Fruit fly (Drosophila melanogaster) whole organism, wandering third instar larva: ENCODE measurements around the gene Myo28B1.

Source experiments
- Abd-B ChIP-seq: fragments of >200 bp; optimal IDR thresholded peaks from 2 replicates; lab custom pipeline; 2017; ENCODE audit warnings: missing biosample characterization, missing genetic modification characterization
- CG32264 ChIP-seq: fragments of 200-800 bp; sonication (Bioruptor generic); optimal IDR thresholded peaks from 2 replicates; lab custom pipeline; 2016; ENCODE audit warnings: missing biosample characterization, missing genetic modification characterization
- CG9705 ChIP-seq: fragments of 200-800 bp; sonication (Bioruptor generic); optimal IDR thresholded peaks from 2 replicates; lab custom pipeline; 2018; ENCODE audit warnings: missing biosample characterization, mild to moderate bottlenecking, missing genetic modification characterization
- CrebA ChIP-seq: fragments of 200-800 bp; sonication (Bioruptor generic); optimal IDR thresholded peaks from 2 replicates; lab custom pipeline; 2016; ENCODE audit warnings: missing biosample characterization, mild to moderate bottlenecking, missing genetic modification characterization, borderline replicate concordance
- Dfd ChIP-seq: fragments of >200 bp; optimal IDR thresholded peaks from 2 replicates; lab custom pipeline; 2017; ENCODE audit warnings: missing biosample characterization, missing genetic modification characterization
- GATAd ChIP-seq: sonication (Bioruptor generic); optimal IDR thresholded peaks from 2 replicates; lab custom pipeline; 2016; ENCODE audit warnings: missing biosample characterization, missing genetic modification characterization
- HLH106 ChIP-seq: fragments of 200-800 bp; optimal IDR thresholded peaks from 3 replicates; lab custom pipeline; 2019; ENCODE audit warnings: missing biosample characterization, mild to moderate bottlenecking, missing genetic modification characterization, moderate library complexity
- Hr78 ChIP-seq: fragments of >200 bp; optimal IDR thresholded peaks from 2 replicates; lab custom pipeline; 2017; ENCODE audit warnings: missing biosample characterization, missing genetic modification characterization
- Hr83 ChIP-seq: fragments of 200-300 bp; sonication (Bioruptor generic); optimal IDR thresholded peaks from 2 replicates; lab custom pipeline; 2016; ENCODE audit warnings: missing biosample characterization, mild to moderate bottlenecking, missing genetic modification characterization, moderate library complexity; ENCODE audit not compliant: poor library complexity, severe bottlenecking
- Jra ChIP-seq: sonication (Bioruptor generic); optimal IDR thresholded peaks from 2 replicates; lab custom pipeline; 2016; ENCODE audit warnings: missing biosample characterization, missing genetic modification characterization
- Mio ChIP-seq: sonication (Bioruptor generic); optimal IDR thresholded peaks from 2 replicates; lab custom pipeline; 2016; ENCODE audit warnings: missing biosample characterization, missing genetic modification characterization
- Myc ChIP-seq: fragments of >200 bp; optimal IDR thresholded peaks from 2 replicates; lab custom pipeline; 2017
- N ChIP-seq: fragments of >200 bp; optimal IDR thresholded peaks from 2 replicates; lab custom pipeline; 2018; ENCODE audit warnings: missing biosample characterization, missing external identifiers, missing genetic modification characterization
- OdsH ChIP-seq: fragments of 200-800 bp; sonication (Bioruptor generic); optimal IDR thresholded peaks from 2 replicates; lab custom pipeline; 2016; ENCODE audit warnings: missing biosample characterization, mild to moderate bottlenecking, missing genetic modification characterization
- Vsx2 ChIP-seq: fragments of 200-300, 225-300 bp; sonication (Bioruptor generic); optimal IDR thresholded peaks from 2 replicates; lab custom pipeline; 2018; ENCODE audit warnings: missing biosample characterization, missing genetic modification characterization; ENCODE audit not compliant: partially characterized antibody
- br ChIP-seq: fragments of 200-800 bp; sonication (Bioruptor generic); optimal IDR thresholded peaks from 2 replicates; lab custom pipeline; 2016; ENCODE audit warnings: missing biosample characterization, missing genetic modification characterization
- brk ChIP-seq: fragments of 200-800 bp; sonication (Bioruptor generic); optimal IDR thresholded peaks from 2 replicates; lab custom pipeline; 2016; ENCODE audit warnings: missing biosample characterization, mild to moderate bottlenecking, missing genetic modification characterization
- dl ChIP-seq, 2 experiments: fragments of 175-275, 200-275 bp in 1 of 2; fragments of 200-275 bp in 1 of 2; sonication (Bioruptor generic); optimal IDR thresholded peaks; lab custom pipeline; 2018; ENCODE audit warnings: mild to moderate bottlenecking in 2 of 2, missing biosample characterization in 2 of 2, missing genetic modification characterization in 2 of 2, moderate library complexity in 2 of 2; ENCODE audit not compliant: partially characterized antibody in 2 of 2, insufficient read depth in 1 of 2
- dsf ChIP-seq: sonication (Bioruptor generic); optimal IDR thresholded peaks from 2 replicates; lab custom pipeline; 2016; ENCODE audit warnings: missing biosample characterization, missing genetic modification characterization, borderline replicate concordance
- ey ChIP-seq: fragments of 200-800 bp; sonication (Bioruptor generic); optimal IDR thresholded peaks from 2 replicates; lab custom pipeline; 2016; ENCODE audit warnings: missing biosample characterization, missing genetic modification characterization
- foxo ChIP-seq, 2 experiments: fragments of 200-800 bp; sonication (Bioruptor generic); optimal IDR thresholded peaks; 2 replicates in 1 of 2; 3 replicates in 1 of 2; lab custom pipeline; 2016 to 2017; ENCODE audit warnings: missing biosample characterization in 2 of 2, missing genetic modification characterization in 2 of 2
- fru ChIP-seq: fragments of 200-800 bp; sonication (Bioruptor generic); optimal IDR thresholded peaks from 3 replicates; lab custom pipeline; 2016; ENCODE audit warnings: missing biosample characterization, mild to moderate bottlenecking, missing genetic modification characterization
- h ChIP-seq: fragments of 200-800 bp; sonication (Bioruptor generic); optimal IDR thresholded peaks from 3 replicates; lab custom pipeline; 2016; ENCODE audit warnings: missing biosample characterization, mild to moderate bottlenecking, missing genetic modification characterization
- lola ChIP-seq: fragments of >200 bp; optimal IDR thresholded peaks from 2 replicates; lab custom pipeline; 2017; ENCODE audit warnings: missing biosample characterization, missing genetic modification characterization
- pan ChIP-seq: fragments of >200 bp; optimal IDR thresholded peaks from 2 replicates; lab custom pipeline; 2017
- psq ChIP-seq: fragments of 200-800 bp; sonication (Bioruptor generic); optimal IDR thresholded peaks from 3 replicates; lab custom pipeline; 2017; ENCODE audit warnings: missing biosample characterization, mild to moderate bottlenecking, missing genetic modification characterization, moderate library complexity
- rgr ChIP-seq: fragments of 200-800 bp; sonication (Bioruptor generic); optimal IDR thresholded peaks from 3 replicates; lab custom pipeline; 2016; ENCODE audit warnings: missing biosample characterization, mild to moderate bottlenecking, missing genetic modification characterization
- sage ChIP-seq: fragments of 200-800 bp; sonication (Bioruptor generic); optimal IDR thresholded peaks from 2 replicates; lab custom pipeline; 2016; ENCODE audit warnings: missing biosample characterization, mild to moderate bottlenecking, missing genetic modification characterization
- sv ChIP-seq: fragments of 200-800 bp; sonication (Bioruptor generic); optimal IDR thresholded peaks from 3 replicates; lab custom pipeline; 2016; ENCODE audit warnings: missing biosample characterization, missing genetic modification characterization
- tai ChIP-seq: sonication (Bioruptor generic); optimal IDR thresholded peaks from 2 replicates; lab custom pipeline; 2016; ENCODE audit warnings: missing biosample characterization, missing genetic modification characterization
- woc ChIP-seq: sonication (Bioruptor generic); optimal IDR thresholded peaks from 2 replicates; lab custom pipeline; 2016; ENCODE audit warnings: missing biosample characterization, mild to moderate bottlenecking, missing genetic modification characterization

Myo28B1 gene

dm6 chr2L:7635156-7635555 lies 30.7 kb upstream of the Myo28B1 start:
- TF ChIP-seq Abd-B (no peak), Vsx2 (GFP tag; lab: Kevin White, UChicago) (no peak), ey (GFP tag; lab: Kevin White, UChicago) (no peak), Mio (GFP tag; lab: Kevin White, UChicago) (no peak), tai (GFP tag; lab: Kevin White, UChicago) (no peak), br (GFP tag; lab: Kevin White, UChicago) (no peak), OdsH (GFP tag; lab: Kevin White, UChicago) (no peak), pan (no peak), rgr (GFP tag; lab: Kevin White, UChicago) (no peak), sage (GFP tag; lab: Kevin White, UChicago) (no peak), Dfd (GFP tag; lab: Kevin White, UChicago) (no peak), dl (GFP tag; optimal IDR thresholded peaks at IDR 0.05; lab: Kevin White, UChicago; ENCODE audit: insufficient read depth in 1 of 2, partially characterized antibody in 2 of 2) (no peak), CrebA (GFP tag; lab: Kevin White, UChicago) (no peak)

- TF ChIP-seq fru (GFP tag; lab: Kevin White, UChicago) = peak; percentile 49
- TF ChIP-seq Hr78 (GFP tag; lab: Kevin White, UChicago) = no peak
- no peak for TF ChIP-seq CrebA (GFP tag; lab: Kevin White, UChicago)
- TF ChIP-seq Mio (GFP tag; lab: Kevin White, UChicago) = no peak
- no peak for TF ChIP-seq brk
- no peak for TF ChIP-seq GATAd (GFP tag; lab: Kevin White, UChicago)
- no peak for TF ChIP-seq woc (GFP tag; lab: Kevin White, UChicago)
- peak; percentile 5 for TF ChIP-seq ey (GFP tag; lab: Kevin White, UChicago)
- TF ChIP-seq CG9705 = no peak
- peak; percentile 56 for TF ChIP-seq sv (GFP tag; lab: Kevin White, UChicago)
- peak in 1 of 2 experiments; percentile 16 for TF ChIP-seq foxo (GFP tag; optimal IDR thresholded peaks at IDR 0.05; lab: Kevin White, UChicago)
Measured at dm6 chr2L:7641606-7642190, 24.1 kb upstream of the Myo28B1 start.

dm6 chr2L:7659561-7659960 lies 6.3 kb upstream of the Myo28B1 start:
- no peak for TF ChIP-seq Jra (GFP tag; lab: Kevin White, UChicago)
- TF ChIP-seq HLH106 = no peak
- no peak for TF ChIP-seq GATAd (GFP tag; lab: Kevin White, UChicago)
- TF ChIP-seq h (GFP tag; lab: Kevin White, UChicago) = no peak
- TF ChIP-seq OdsH (GFP tag; lab: Kevin White, UChicago) = no peak
- no peak for TF ChIP-seq Hr83
- no peak for TF ChIP-seq Vsx2 (GFP tag; lab: Kevin White, UChicago)
- no peak for TF ChIP-seq Abd-B
- TF ChIP-seq brk = no peak
- TF ChIP-seq psq (GFP tag; lab: Kevin White, UChicago) = no peak
- TF ChIP-seq dsf (GFP tag; lab: Kevin White, UChicago) = no peak
- TF ChIP-seq tai (GFP tag; lab: Kevin White, UChicago) = no peak
- TF ChIP-seq fru (GFP tag; lab: Kevin White, UChicago) = no peak
- TF ChIP-seq lola (GFP tag; lab: Kevin White, UChicago) = no peak
- no peak for TF ChIP-seq N (GFP tag; lab: Kevin White, UChicago)
- TF ChIP-seq Myc (lab: Kevin White, UChicago) = no peak
- TF ChIP-seq pan = no peak
- TF ChIP-seq Mio (GFP tag; lab: Kevin White, UChicago) = no peak

- TF ChIP-seq CG32264 (GFP tag; lab: Kevin White, UChicago) = no peak
- TF ChIP-seq pan = no peak
Measured at dm6 chr2L:7660087-7660486, 5.8 kb upstream of the Myo28B1 start.
